Worm (Caenorhabditis elegans) whole organism, L4 larva: ENCODE results near the gene pigc-1.

Source experiments
- D1046.2 ChIP-seq: fragments of 200-800 bp; sonication (Bioruptor generic); IDR thresholded peaks from 2 replicates; pipeline ENCODE4 v1.3.6; 2022; ENCODE audit warnings: missing genetic modification characterization, missing compliant biosample characterization
- T26A8.4 ChIP-seq: fragments of 200-800 bp; sonication (Bioruptor generic); IDR thresholded peaks from 2 replicates; pipeline ENCODE4 v1.3.6; 2022; ENCODE audit warnings: missing genetic modification characterization, missing compliant biosample characterization
- Y48G9A.11 ChIP-seq: fragments of 200-800 bp; sonication (Bioruptor generic); IDR thresholded peaks from 2 replicates; pipeline ENCODE4 v1.3.6; 2022; ENCODE audit warnings: missing genetic modification reagents, missing genetic modification characterization, missing compliant biosample characterization
- Y75B8A.6 ChIP-seq: fragments of 200-800 bp; sonication (Bioruptor generic); IDR thresholded peaks from 2 replicates; pipeline ENCODE4 v1.3.6; 2022; ENCODE audit warnings: missing genetic modification reagents, missing genetic modification characterization, missing compliant biosample characterization
- ZK337.2 ChIP-seq: fragments of 200-800 bp; sonication (Bioruptor generic); IDR thresholded peaks from 2 replicates; pipeline ENCODE4 v1.3.6; 2022; ENCODE audit warnings: missing genetic modification reagents, missing genetic modification characterization, missing compliant biosample characterization
- aly-2 ChIP-seq: sonication (generic microtip); optimal IDR thresholded peaks from 2 replicates; lab custom pipeline; 2018; ENCODE audit warnings: missing biosample characterization, missing genetic modification characterization
- ama-1 ChIP-seq: fragments of 150-350 bp; optimal IDR thresholded peaks from 2 replicates; lab custom pipeline; 2014; ENCODE audit warnings: inconsistent platforms, mixed read lengths
- ceh-20 ChIP-seq: fragments of 200-800 bp; sonication (Bioruptor generic); IDR thresholded peaks from 2 replicates; pipeline ENCODE4 v1.3.6; 2022; ENCODE audit warnings: missing genetic modification reagents, missing genetic modification characterization, missing compliant biosample characterization
- ceh-28 ChIP-seq: fragments of 150-350 bp; optimal IDR thresholded peaks from 2 replicates; lab custom pipeline; 2014; ENCODE audit warnings: missing biosample characterization, missing genetic modification reagents, missing genetic modification characterization
- ceh-82 ChIP-seq: sonication (generic microtip); optimal IDR thresholded peaks from 2 replicates; lab custom pipeline; 2017; ENCODE audit warnings: missing biosample characterization, missing genetic modification characterization
- cey-2 ChIP-seq: sonication (generic microtip); optimal IDR thresholded peaks from 3 replicates; lab custom pipeline; 2017; ENCODE audit warnings: missing genetic modification characterization, mild to moderate bottlenecking, missing compliant biosample characterization, antibody characterized with exemption, borderline replicate concordance; ENCODE audit not compliant: insufficient read depth
- ctbp-1 ChIP-seq: fragments of 200-800 bp; sonication (Bioruptor generic); IDR thresholded peaks from 2 replicates; pipeline ENCODE4 v1.3.6; 2022; ENCODE audit warnings: missing genetic modification reagents, missing genetic modification characterization, missing compliant biosample characterization
- daf-12 ChIP-seq: fragments of 150-350 bp; optimal IDR thresholded peaks from 2 replicates; lab custom pipeline; 2014; ENCODE audit warnings: missing biosample characterization, missing genetic modification reagents, missing genetic modification characterization
- daf-8 ChIP-seq: fragments of 200-800 bp; sonication (Bioruptor generic); IDR thresholded peaks from 2 replicates; pipeline ENCODE4 v1.3.6; 2022; ENCODE audit warnings: missing genetic modification characterization, missing compliant biosample characterization
- dmd-8 ChIP-seq: fragments of 200-800 bp; sonication (Bioruptor generic); IDR thresholded peaks from 2 replicates; pipeline ENCODE4 v1.3.6; 2022; ENCODE audit warnings: missing genetic modification characterization, missing compliant biosample characterization
- dve-1 ChIP-seq: sonication (generic microtip); optimal IDR thresholded peaks from 2 replicates; lab custom pipeline; 2017; ENCODE audit warnings: antibody characterized with exemption, mild to moderate bottlenecking, missing genetic modification characterization, missing compliant biosample characterization; ENCODE audit not compliant: insufficient read depth
- egl-27 ChIP-seq: sonication (generic microtip); optimal IDR thresholded peaks from 3 replicates; lab custom pipeline; 2017; ENCODE audit warnings: missing biosample characterization, missing genetic modification reagents, missing genetic modification characterization
- fkh-10 ChIP-seq: fragments of 150-350 bp; optimal IDR thresholded peaks from 2 replicates; lab custom pipeline; 2014; ENCODE audit warnings: missing biosample characterization, missing genetic modification reagents, missing genetic modification characterization
- gei-8 ChIP-seq: fragments of 200-800 bp; sonication (Bioruptor generic); optimal IDR thresholded peaks from 2 replicates; lab custom pipeline; 2018; ENCODE audit warnings: mild to moderate bottlenecking, missing genetic modification characterization, missing compliant biosample characterization
- hlh-11 ChIP-seq: fragments of 200-800 bp; sonication (Bioruptor generic); optimal IDR thresholded peaks from 2 replicates; lab custom pipeline; 2018; ENCODE audit warnings: mild to moderate bottlenecking, missing genetic modification characterization, missing compliant biosample characterization
- hlh-30 ChIP-seq: sonication (generic microtip); optimal IDR thresholded peaks from 2 replicates; lab custom pipeline; 2017; ENCODE audit warnings: antibody characterized with exemption, mild to moderate bottlenecking, missing genetic modification characterization, missing compliant biosample characterization; ENCODE audit not compliant: insufficient read depth
- jun-1 ChIP-seq: fragments of 150-350 bp; optimal IDR thresholded peaks from 2 replicates; lab custom pipeline; 2014; ENCODE audit warnings: missing biosample characterization, missing genetic modification reagents, missing genetic modification characterization
- lim-7 ChIP-seq: fragments of 200-800 bp; sonication (Bioruptor generic); IDR thresholded peaks from 2 replicates; pipeline ENCODE4 v1.3.6; 2022; ENCODE audit warnings: missing genetic modification characterization, missing compliant biosample characterization
- lin-29 ChIP-seq: fragments of 200-800 bp; sonication (Bioruptor generic); IDR thresholded peaks from 2 replicates; pipeline ENCODE4 v1.3.6; 2022; ENCODE audit warnings: missing genetic modification reagents, missing genetic modification characterization, missing compliant biosample characterization
- lin-38 ChIP-seq: fragments of 200-800 bp; sonication (Bioruptor generic); IDR thresholded peaks from 2 replicates; pipeline ENCODE4 v1.3.6; 2022; ENCODE audit warnings: missing genetic modification reagents, missing genetic modification characterization, missing compliant biosample characterization
- lsy-2 ChIP-seq, 2 experiments: fragments of 150-350 bp in 1 of 2; sonication (generic microtip) in 1 of 2; optimal IDR thresholded peaks; 2 replicates each; lab custom pipeline; 2014 to 2017; ENCODE audit warnings: missing biosample characterization in 2 of 2, missing genetic modification characterization in 2 of 2
- madf-5 ChIP-seq, 2 experiments: fragments of 200-800 bp; sonication (Bioruptor generic); IDR thresholded peaks; 2 replicates each; pipeline ENCODE4 v1.3.6; 2022; ENCODE audit warnings: missing compliant biosample characterization in 2 of 2, missing genetic modification characterization in 2 of 2
- mdt-29 ChIP-seq: fragments of 200-800 bp; sonication (Bioruptor generic); IDR thresholded peaks from 2 replicates; pipeline ENCODE4 v1.3.6; 2022; ENCODE audit warnings: missing genetic modification reagents, missing genetic modification characterization, missing compliant biosample characterization
- mep-1 ChIP-seq: fragments of 150-350 bp; sonication (generic microtip); optimal IDR thresholded peaks from 3 replicates; lab custom pipeline; 2014; ENCODE audit warnings: missing biosample characterization, missing genetic modification characterization
- mxl-2 ChIP-seq: fragments of 200-800 bp; sonication (Bioruptor generic); conservative IDR thresholded peaks from 2 replicates; pipeline ENCODE4 v1.3.6; 2022; ENCODE audit warnings: missing genetic modification reagents, missing genetic modification characterization, missing compliant biosample characterization
- nhr-10 ChIP-seq: fragments of 150-350 bp; optimal IDR thresholded peaks from 2 replicates; lab custom pipeline; 2014; ENCODE audit warnings: missing biosample characterization, missing genetic modification characterization
- nhr-102 ChIP-seq: sonication (generic microtip); optimal IDR thresholded peaks from 2 replicates; lab custom pipeline; 2016; ENCODE audit warnings: mild to moderate bottlenecking, missing genetic modification characterization, moderate library complexity, missing compliant biosample characterization
- nhr-11 ChIP-seq: fragments of 150-350 bp; optimal IDR thresholded peaks from 2 replicates; lab custom pipeline; 2014; ENCODE audit warnings: missing biosample characterization, missing genetic modification characterization
- nhr-237 ChIP-seq: sonication (generic microtip); optimal IDR thresholded peaks from 2 replicates; lab custom pipeline; 2017; ENCODE audit warnings: missing biosample characterization, missing genetic modification characterization
- nhr-28 ChIP-seq: fragments of 150-350 bp; optimal IDR thresholded peaks from 2 replicates; lab custom pipeline; 2014; ENCODE audit warnings: missing biosample characterization, missing genetic modification characterization
- nhr-42 ChIP-seq: fragments of 200-800 bp; sonication (Bioruptor generic); IDR thresholded peaks from 2 replicates; pipeline ENCODE4 v1.3.6; 2022; ENCODE audit warnings: missing genetic modification characterization, missing compliant biosample characterization
- nhr-6 ChIP-seq: fragments of 150-350 bp; optimal IDR thresholded peaks from 2 replicates; lab custom pipeline; 2014; ENCODE audit warnings: missing biosample characterization, missing genetic modification characterization
- php-3 ChIP-seq: fragments of 200-800 bp; sonication (Bioruptor generic); IDR thresholded peaks from 2 replicates; pipeline ENCODE4 v1.3.6; 2022; ENCODE audit warnings: missing genetic modification reagents, missing genetic modification characterization, missing compliant biosample characterization
- rbr-2 ChIP-seq: sonication (generic microtip); optimal IDR thresholded peaks from 2 replicates; lab custom pipeline; 2016; ENCODE audit warnings: missing genotype, missing genetic modification characterization, missing compliant biosample characterization
- saeg-2 ChIP-seq: fragments of 200-800 bp; sonication (Bioruptor generic); IDR thresholded peaks from 2 replicates; pipeline ENCODE4 v1.3.6; 2022; ENCODE audit warnings: missing genetic modification reagents, missing genetic modification characterization, missing compliant biosample characterization
- skn-1 ChIP-seq: fragments of 150-350 bp; optimal IDR thresholded peaks from 2 replicates; lab custom pipeline; 2014; ENCODE audit warnings: missing biosample characterization, missing genetic modification characterization
- snpc-1.2 ChIP-seq: fragments of 200-800 bp; sonication (Bioruptor generic); IDR thresholded peaks from 2 replicates; pipeline ENCODE4 v1.3.6; 2022; ENCODE audit warnings: missing genetic modification reagents, missing genetic modification characterization, missing compliant biosample characterization
- spr-1 ChIP-seq: sonication (generic microtip); optimal IDR thresholded peaks from 2 replicates; lab custom pipeline; 2016; ENCODE audit warnings: mild to moderate bottlenecking, missing genetic modification characterization, missing compliant biosample characterization
- spr-3 ChIP-seq: fragments of 200-800 bp; sonication (Bioruptor generic); optimal IDR thresholded peaks from 2 replicates; lab custom pipeline; 2018; ENCODE audit warnings: mild to moderate bottlenecking, missing genetic modification characterization, missing compliant biosample characterization
- unc-130 ChIP-seq: sonication (generic microtip); optimal IDR thresholded peaks from 2 replicates; lab custom pipeline; 2016; ENCODE audit warnings: missing genetic modification reagents, missing genetic modification characterization, missing compliant biosample characterization
- unc-39 ChIP-seq: sonication (generic microtip); optimal IDR thresholded peaks from 2 replicates; lab custom pipeline; 2017; ENCODE audit warnings: missing biosample characterization, missing genetic modification characterization
- unc-62 ChIP-seq, 3 experiments: fragments of 150-350 bp in 1 of 3; sonication (generic microtip); optimal IDR thresholded peaks in 2 of 3; peaks in 1 of 3; 1 replicate in 1 of 3; 2 replicates in 2 of 3; lab custom pipeline; 2014 to 2017; ENCODE audit warnings: missing biosample characterization in 3 of 3, missing genetic modification characterization in 3 of 3, missing genetic modification reagents in 3 of 3, missing genotype in 1 of 3
- vab-7 ChIP-seq: fragments of 200-800 bp; sonication (Bioruptor generic); IDR thresholded peaks from 2 replicates; pipeline ENCODE4 v1.3.6; 2022; ENCODE audit warnings: missing genetic modification reagents, missing genetic modification characterization, missing compliant biosample characterization
- zag-1 ChIP-seq: fragments of 150-350 bp; optimal IDR thresholded peaks from 2 replicates; lab custom pipeline; 2014; ENCODE audit warnings: missing biosample characterization, missing genetic modification characterization
- zfp-2 ChIP-seq: sonication (generic microtip); optimal IDR thresholded peaks from 2 replicates; lab custom pipeline; 2016; ENCODE audit warnings: mild to moderate bottlenecking, missing genetic modification characterization, missing compliant biosample characterization
- zfp-3 ChIP-seq: fragments of 200-800 bp; sonication (Bioruptor generic); conservative IDR thresholded peaks from 2 replicates; pipeline ENCODE4 v1.3.6; 2022; ENCODE audit warnings: missing genetic modification reagents, missing genetic modification characterization, missing compliant biosample characterization
- zip-11 ChIP-seq: fragments of 200-800 bp; sonication (Bioruptor generic); IDR thresholded peaks from 2 replicates; pipeline ENCODE4 v1.3.6; 2022; ENCODE audit warnings: missing genetic modification characterization, missing compliant biosample characterization
- ztf-11 ChIP-seq: fragments of 150-350 bp; optimal IDR thresholded peaks from 2 replicates; lab custom pipeline; 2014; ENCODE audit warnings: missing biosample characterization, missing genetic modification characterization

The pigc-1 gene

DNA sequence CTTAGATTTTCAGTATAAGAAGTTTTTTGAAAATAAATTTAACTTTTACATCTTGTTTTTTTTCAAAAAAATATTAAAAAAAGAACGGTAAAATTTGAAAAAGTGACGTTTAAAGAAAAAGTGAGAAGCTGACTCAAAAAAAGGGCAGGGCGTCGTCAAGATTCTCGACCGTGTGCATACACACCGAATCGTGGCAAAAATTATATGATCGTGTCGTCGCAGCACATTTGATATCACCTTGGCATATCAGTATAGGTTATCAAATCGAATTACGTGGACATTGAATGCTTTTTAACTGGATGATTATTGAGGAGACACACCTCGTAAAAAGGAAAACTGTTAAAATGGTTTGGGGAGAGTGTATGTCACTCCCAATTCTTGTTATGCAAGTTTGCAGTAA, 9.9 kb downstream of the pigc-1 start (continued):
- no peak for TF ChIP-seq mxl-2
- no peak for TF ChIP-seq madf-5 (GFP tag; IDR thresholded peaks at IDR 0.05; lab: Robert Waterston, UW)
- no peak for TF ChIP-seq lin-29
- no peak for TF ChIP-seq unc-62 (GFP tag; optimal IDR thresholded peaks at IDR 0.05 in 1 of 2; lab: Kevin White, UChicago)
- TF ChIP-seq unc-62 (tag; optimal IDR thresholded peaks at IDR 0.05; lab: Kevin White, UChicago), result no peak
- no peak for TF ChIP-seq gei-8 (GFP tag; lab: Kevin White, UChicago)
- no peak for TF ChIP-seq ctbp-1 (GFP tag; lab: Robert Waterston, UW)
- no peak for TF ChIP-seq egl-27 (tag; lab: Kevin White, UChicago)
- peak; percentile 79 for TF ChIP-seq hlh-11 (tag; lab: Kevin White, UChicago)
- no peak for TF ChIP-seq lsy-2 (tag; optimal IDR thresholded peaks at IDR 0.05; lab: Kevin White, UChicago)
- TF ChIP-seq nhr-6, result no peak
- TF ChIP-seq zfp-2 (tag; lab: Kevin White, UChicago), result no peak
- no peak for TF ChIP-seq dmd-8 (GFP tag; lab: Robert Waterston, UW)
- TF ChIP-seq daf-12 (tag; lab: Kevin White, UChicago), result no peak
- no peak for TF ChIP-seq snpc-1.2 (GFP tag; lab: Robert Waterston, UW)
- TF ChIP-seq Y75B8A.6 (GFP tag; lab: Robert Waterston, UW), result no peak
- TF ChIP-seq nhr-237 (tag; lab: Kevin White, UChicago), result no peak
- TF ChIP-seq saeg-2 (GFP tag; lab: Robert Waterston, UW), result no peak
- no peak for TF ChIP-seq ceh-20
- peak; percentile 21 for TF ChIP-seq mep-1
- TF ChIP-seq ZK337.2, result no peak
- peak; percentile 88 for TF ChIP-seq php-3 (GFP tag; lab: Robert Waterston, UW)
- no peak for TF ChIP-seq fkh-10 (GFP tag; lab: Kevin White, UChicago)
- TF ChIP-seq rbr-2 (tag; lab: Kevin White, UChicago), result no peak
- TF ChIP-seq skn-1, result no peak
- TF ChIP-seq hlh-30 (tag; lab: Kevin White, UChicago), result peak; percentile 5
- peak; percentile 91 for TF ChIP-seq nhr-28 (tag; lab: Kevin White, UChicago)
- no peak for TF ChIP-seq nhr-11 (tag; lab: Kevin White, UChicago)
- peak; percentile 39; the same call in 1 of the 2 replicates for TF ChIP-seq lin-38 (GFP tag; lab: Robert Waterston, UW)
- peak; percentile 24 for TF ChIP-seq nhr-102 (tag; lab: Kevin White, UChicago)
- TF ChIP-seq zfp-3, result no peak
- TF ChIP-seq ama-1, result peak; percentile 34
- no peak for TF ChIP-seq nhr-42 (GFP tag; lab: Robert Waterston, UW)
- no peak for TF ChIP-seq nhr-10 (tag; lab: Kevin White, UChicago)
- TF ChIP-seq ceh-28 (tag; lab: Kevin White, UChicago), result no peak
- no peak for TF ChIP-seq jun-1 (tag; lab: Kevin White, UChicago)
- TF ChIP-seq T26A8.4, result no peak
- no peak for TF ChIP-seq zip-11
- no peak for TF ChIP-seq ztf-11 (tag; lab: Kevin White, UChicago)
- TF ChIP-seq spr-3 (GFP tag; lab: Kevin White, UChicago), result no peak
- TF ChIP-seq D1046.2 (GFP tag; lab: Robert Waterston, UW), result no peak
- no peak for TF ChIP-seq daf-8 (GFP tag; lab: Robert Waterston, UW)
- no peak for TF ChIP-seq mdt-29 (GFP tag; lab: Robert Waterston, UW)
- no peak for TF ChIP-seq aly-2 (tag; lab: Kevin White, UChicago)
- TF ChIP-seq ceh-82 (tag; lab: Kevin White, UChicago), result no peak
- TF ChIP-seq dve-1 (tag; lab: Kevin White, UChicago), result peak; percentile 73
- TF ChIP-seq lim-7 (GFP tag; lab: Robert Waterston, UW), result no peak
- no peak for TF ChIP-seq unc-39 (tag; lab: Kevin White, UChicago)
- no peak for TF ChIP-seq zag-1 (tag; lab: Kevin White, UChicago)
- TF ChIP-seq spr-1 (tag; lab: Kevin White, UChicago), result no peak
- TF ChIP-seq cey-2 (tag; lab: Kevin White, UChicago), result no peak
- no peak for TF ChIP-seq vab-7 (GFP tag; lab: Robert Waterston, UW)
- no peak for TF ChIP-seq unc-130 (GFP tag; lab: Kevin White, UChicago)
- no peak for TF ChIP-seq Y48G9A.11
